Worm (Caenorhabditis elegans) whole organism, young adult: ENCODE data around the gene F56H11.2.

ENCODE experiments used
- B0336.3 ChIP-seq: fragments of 200-800 bp; sonication (Bioruptor generic); IDR thresholded peaks from 2 replicates; pipeline ENCODE4 v1.3.6; 2022; ENCODE audit warnings: missing genetic modification characterization, missing compliant biosample characterization
- C06A6.2 ChIP-seq: fragments of 200-800 bp; sonication (Bioruptor generic); conservative IDR thresholded peaks from 2 replicates; pipeline ENCODE4 v1.3.6; 2022; ENCODE audit warnings: missing genetic modification characterization, missing compliant biosample characterization
- C17E4.6 ChIP-seq: fragments of 200-800 bp; sonication (Bioruptor generic); IDR thresholded peaks from 2 replicates; pipeline ENCODE4 v1.3.6; 2022; ENCODE audit warnings: missing genetic modification reagents, missing genetic modification characterization, missing compliant biosample characterization
- D2030.7 ChIP-seq: fragments of 200-800 bp; sonication (Bioruptor generic); IDR thresholded peaks from 2 replicates; pipeline ENCODE4 v1.3.6; 2022; ENCODE audit warnings: missing genetic modification reagents, missing genetic modification characterization, missing compliant biosample characterization
- F10E7.11 ChIP-seq: sonication (generic microtip); optimal IDR thresholded peaks from 2 replicates; lab custom pipeline; 2017; ENCODE audit warnings: mild to moderate bottlenecking, missing genetic modification characterization, moderate library complexity, missing compliant biosample characterization
- F23B12.7 ChIP-seq: sonication (generic microtip); optimal IDR thresholded peaks from 2 replicates; lab custom pipeline; 2017; ENCODE audit warnings: missing genetic modification characterization, mild to moderate bottlenecking, missing compliant biosample characterization, antibody characterized with exemption, moderate library complexity; ENCODE audit not compliant: insufficient read depth
- F55B11.4 ChIP-seq: sonication (generic microtip); optimal IDR thresholded peaks from 2 replicates; lab custom pipeline; 2016; ENCODE audit warnings: missing compliant biosample characterization, missing genetic modification characterization, borderline replicate concordance; ENCODE audit not compliant: insufficient read depth
- F57A8.1 ChIP-seq: fragments of 200-800 bp; sonication (Bioruptor generic); optimal IDR thresholded peaks from 2 replicates; lab custom pipeline; 2018; ENCODE audit warnings: mild to moderate bottlenecking, missing genetic modification characterization, moderate library complexity, missing compliant biosample characterization
- T26A5.8 ChIP-seq: sonication (generic microtip); optimal IDR thresholded peaks from 2 replicates; lab custom pipeline; 2016; ENCODE audit warnings: missing genetic modification characterization, missing compliant biosample characterization
- Y53G8AR.9 ChIP-seq: fragments of 200-800 bp; sonication (Bioruptor generic); conservative IDR thresholded peaks from 2 replicates; pipeline ENCODE4 v1.3.6; 2022; ENCODE audit warnings: missing genetic modification reagents, missing genetic modification characterization, missing compliant biosample characterization
- aptf-3 ChIP-seq: fragments of 200-800 bp; sonication (Bioruptor generic); IDR thresholded peaks from 2 replicates; pipeline ENCODE4 v1.3.6; 2022; ENCODE audit warnings: missing genetic modification characterization, missing compliant biosample characterization
- atf-7 ChIP-seq: sonication (generic microtip); optimal IDR thresholded peaks from 2 replicates; lab custom pipeline; 2017; ENCODE audit warnings: mild to moderate bottlenecking, missing genetic modification characterization, missing compliant biosample characterization
- attf-3 ChIP-seq: fragments of 200-800 bp; sonication (Bioruptor generic); conservative IDR thresholded peaks from 2 replicates; pipeline ENCODE4 v1.3.6; 2022; ENCODE audit warnings: missing genetic modification reagents, missing genetic modification characterization, missing compliant biosample characterization
- attf-5 ChIP-seq: fragments of 200-800 bp; sonication (Bioruptor generic); optimal IDR thresholded peaks from 2 replicates; lab custom pipeline; 2018; ENCODE audit warnings: mild to moderate bottlenecking, missing genetic modification characterization, missing compliant biosample characterization
- bed-1 ChIP-seq: fragments of 200-800 bp; sonication (Bioruptor generic); IDR thresholded peaks from 2 replicates; pipeline ENCODE4 v1.3.6; 2022; ENCODE audit warnings: missing genetic modification reagents, missing genetic modification characterization, missing compliant biosample characterization
- cebp-1 ChIP-seq, 2 experiments: fragments of 200-800 bp in 1 of 2; sonication (Bioruptor generic) in 1 of 2; sonication (generic microtip) in 1 of 2; IDR thresholded peaks in 1 of 2; optimal IDR thresholded peaks in 1 of 2; 2 replicates each; pipeline versions ENCODE4 v1.3.6 to Lab custom; 2017 to 2022; ENCODE audit warnings: missing compliant biosample characterization in 2 of 2, missing genetic modification characterization in 2 of 2, mild to moderate bottlenecking in 1 of 2, missing genetic modification reagents in 1 of 2, moderate library complexity in 1 of 2
- cebp-2 ChIP-seq: fragments of 200-800 bp; sonication (Bioruptor generic); IDR thresholded peaks from 2 replicates; pipeline ENCODE4 v1.3.6; 2022; ENCODE audit warnings: missing genetic modification characterization, missing compliant biosample characterization
- ceh-79 ChIP-seq: sonication (generic microtip); optimal IDR thresholded peaks from 2 replicates; lab custom pipeline; 2017; ENCODE audit warnings: mild to moderate bottlenecking, missing genetic modification characterization, missing compliant biosample characterization
- dox-1 ChIP-seq: fragments of 200-800 bp; sonication (Bioruptor generic); IDR thresholded peaks from 2 replicates; pipeline ENCODE4 v1.3.6; 2022; ENCODE audit warnings: missing genetic modification reagents, missing genetic modification characterization, missing compliant biosample characterization
- dpff-1 ChIP-seq: sonication (generic microtip); optimal IDR thresholded peaks from 2 replicates; lab custom pipeline; 2017; ENCODE audit warnings: mild to moderate bottlenecking, missing genetic modification characterization, missing compliant biosample characterization
- egl-44 ChIP-seq: fragments of 200-800 bp; sonication (Bioruptor generic); IDR thresholded peaks from 2 replicates; pipeline ENCODE4 v1.3.6; 2022; ENCODE audit warnings: missing genetic modification reagents, missing genetic modification characterization, missing compliant biosample characterization
- hlh-26 ChIP-seq: fragments of 200-800 bp; sonication (Bioruptor generic); conservative IDR thresholded peaks from 2 replicates; pipeline ENCODE4 v1.3.6; 2022; ENCODE audit warnings: missing genetic modification reagents, missing genetic modification characterization, missing compliant biosample characterization
- hmg-1.2 ChIP-seq: fragments of 200-800 bp; sonication (Bioruptor generic); IDR thresholded peaks from 2 replicates; pipeline ENCODE4 v1.3.6; 2022; ENCODE audit warnings: missing genetic modification reagents, missing genetic modification characterization, missing compliant biosample characterization
- hsf-1 ChIP-seq: fragments of 200-800 bp; sonication (Bioruptor generic); IDR thresholded peaks from 2 replicates; pipeline ENCODE4 v1.3.6; 2022; ENCODE audit warnings: missing genetic modification reagents, missing genetic modification characterization, missing compliant biosample characterization
- let-607 ChIP-seq, 2 experiments: fragments of 200-800 bp in 1 of 2; sonication (Bioruptor generic) in 1 of 2; sonication (generic microtip) in 1 of 2; optimal IDR thresholded peaks; 2 replicates each; lab custom pipeline; 2016 to 2018; ENCODE audit warnings: mild to moderate bottlenecking in 2 of 2, missing compliant biosample characterization in 2 of 2, missing genetic modification characterization in 2 of 2, moderate library complexity in 2 of 2, missing genotype in 1 of 2
- lin-40 ChIP-seq: sonication (generic microtip); optimal IDR thresholded peaks from 2 replicates; lab custom pipeline; 2016; ENCODE audit warnings: missing genetic modification characterization, mild to moderate bottlenecking, missing compliant biosample characterization, missing genotype, missing genetic modification reagents
- lin-54 ChIP-seq: fragments of 200-800 bp; sonication (Bioruptor generic); optimal IDR thresholded peaks from 2 replicates; lab custom pipeline; 2018; ENCODE audit warnings: mild to moderate bottlenecking, missing genetic modification characterization, missing compliant biosample characterization
- madf-10 ChIP-seq: sonication (generic microtip); optimal IDR thresholded peaks from 2 replicates; lab custom pipeline; 2016; ENCODE audit warnings: mild to moderate bottlenecking, missing genetic modification characterization, missing compliant biosample characterization
- mel-28 ChIP-seq: sonication (generic microtip); optimal IDR thresholded peaks from 2 replicates; lab custom pipeline; 2016; ENCODE audit warnings: borderline replicate concordance, mild to moderate bottlenecking, missing genetic modification characterization, missing compliant biosample characterization
- nfya-2 ChIP-seq: fragments of 200-800 bp; sonication (Bioruptor generic); IDR thresholded peaks from 2 replicates; pipeline ENCODE4 v1.3.6; 2022; ENCODE audit warnings: missing genetic modification reagents, missing genetic modification characterization, missing compliant biosample characterization
- nfyb-1 ChIP-seq: fragments of 200-800 bp; sonication (Bioruptor generic); IDR thresholded peaks from 2 replicates; pipeline ENCODE4 v1.3.6; 2022; ENCODE audit warnings: missing genetic modification reagents, missing genetic modification characterization, missing compliant biosample characterization
- nhr-120 ChIP-seq: fragments of 200-800 bp; sonication (Bioruptor generic); IDR thresholded peaks from 2 replicates; pipeline ENCODE4 v1.3.6; 2022; ENCODE audit warnings: missing genetic modification characterization, missing compliant biosample characterization
- nhr-179 ChIP-seq: sonication (generic microtip); optimal IDR thresholded peaks from 2 replicates; lab custom pipeline; 2016; ENCODE audit warnings: mild to moderate bottlenecking, missing genetic modification characterization, missing compliant biosample characterization
- nhr-80 ChIP-seq: sonication (generic microtip); optimal IDR thresholded peaks from 2 replicates; lab custom pipeline; 2016; ENCODE audit warnings: missing genetic modification characterization, missing compliant biosample characterization
- nhr-90 ChIP-seq: sonication (generic microtip); optimal IDR thresholded peaks from 2 replicates; lab custom pipeline; 2016; ENCODE audit warnings: missing genotype, mild to moderate bottlenecking, missing genetic modification characterization, missing compliant biosample characterization
- rcor-1 ChIP-seq: fragments of 200-800 bp; sonication (Bioruptor generic); IDR thresholded peaks from 2 replicates; pipeline ENCODE4 v1.3.6; 2022; ENCODE audit warnings: missing genetic modification reagents, missing genetic modification characterization, missing compliant biosample characterization
- snpc-4 ChIP-seq, 5 experiments: fragments of 150-350 bp in 1 of 5; sonication (generic microtip) in 4 of 5; optimal IDR thresholded peaks; 2 replicates each; lab custom pipeline; 2014 to 2018; ENCODE audit warnings: missing genetic modification characterization in 5 of 5, missing biosample characterization in 3 of 5, antibody characterized with exemption in 2 of 5, mild to moderate bottlenecking in 2 of 5, missing compliant biosample characterization in 2 of 5, missing genotype in 2 of 5, moderate library complexity in 2 of 5, missing genetic modification reagents in 1 of 5
- tbp1 ChIP-seq: fragments of 200-800 bp; sonication (Bioruptor generic); optimal IDR thresholded peaks from 2 replicates; lab custom pipeline; 2018; ENCODE audit warnings: mild to moderate bottlenecking, missing genetic modification characterization, missing compliant biosample characterization
- tlf-1 ChIP-seq: fragments of 200-800 bp; sonication (Bioruptor generic); optimal IDR thresholded peaks from 2 replicates; lab custom pipeline; 2018; ENCODE audit warnings: mild to moderate bottlenecking, missing genetic modification characterization, missing compliant biosample characterization
- xnd-1 ChIP-seq: sonication (generic microtip); optimal IDR thresholded peaks from 2 replicates; lab custom pipeline; 2016; ENCODE audit warnings: missing genotype, missing genetic modification reagents, missing genetic modification characterization, missing compliant biosample characterization
- ztf-18 ChIP-seq: sonication (generic microtip); optimal IDR thresholded peaks from 2 replicates; lab custom pipeline; 2016; ENCODE audit warnings: missing genotype, mild to moderate bottlenecking, missing genetic modification characterization, missing compliant biosample characterization
- ztf-22 ChIP-seq: fragments of 200-800 bp; sonication (Bioruptor generic); optimal IDR thresholded peaks from 2 replicates; lab custom pipeline; 2018; ENCODE audit warnings: mild to moderate bottlenecking, missing genetic modification characterization, moderate library complexity, missing compliant biosample characterization
- ztf-28 ChIP-seq: fragments of 200-800 bp; sonication (Bioruptor generic); IDR thresholded peaks from 2 replicates; pipeline ENCODE4 v1.3.6; 2022; ENCODE audit warnings: missing genetic modification reagents, missing genetic modification characterization, missing compliant biosample characterization
- ztf-6 ChIP-seq: fragments of 200-800 bp; sonication (Bioruptor generic); IDR thresholded peaks from 2 replicates; pipeline ENCODE4 v1.3.6; 2022; ENCODE audit warnings: missing genetic modification reagents, missing genetic modification characterization, missing compliant biosample characterization

Gene F56H11.2

DNA sequence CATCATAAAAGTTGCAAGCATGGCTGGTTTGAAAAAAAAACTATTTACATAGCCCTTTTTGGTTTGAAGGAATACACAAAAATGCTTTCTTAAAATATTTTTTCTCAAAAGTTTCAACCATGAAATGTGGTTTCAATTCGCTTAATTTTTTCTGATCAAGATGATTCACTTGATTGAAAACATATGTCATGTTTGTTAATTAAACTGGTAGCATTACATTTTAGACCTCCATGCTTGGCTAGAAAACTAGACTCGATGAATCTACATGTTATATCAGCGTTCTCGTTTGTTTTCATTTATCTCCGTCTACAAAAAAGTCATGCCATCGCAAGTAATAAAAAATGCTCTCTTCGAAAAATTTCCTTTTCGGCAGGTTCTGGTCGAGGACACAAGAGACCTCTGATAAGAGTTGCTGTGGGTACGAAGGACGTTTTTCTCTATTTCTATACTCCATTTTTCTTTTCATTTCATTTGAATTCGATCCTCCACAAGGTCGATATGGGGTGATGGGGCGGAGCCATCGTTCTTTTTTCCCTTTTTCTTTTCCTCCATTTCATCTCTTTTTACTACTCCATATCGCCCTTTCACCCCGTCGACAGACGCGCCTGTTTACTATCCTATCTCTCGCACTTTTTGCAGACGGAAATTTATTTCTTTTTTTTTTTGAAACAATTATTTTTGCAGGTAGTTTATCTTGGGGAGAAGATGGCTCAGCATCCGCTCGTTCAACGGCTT is 7.1 kb downstream of the F56H11.2 start, which contains the start of gene elo-1:
TSS of gene elo-1 (plus strand) at position 685 of the 735 bp plus-strand sequence.
- TF ChIP-seq Y53G8AR.9 (GFP tag; lab: Robert Waterston, UW) (0 out of 2 replicates have a peak, but pooled peaks have one; percentile 13), tbp1 (GFP tag; lab: Kevin White, UChicago) (peak; percentile 2), nfya-2 (GFP tag; lab: Robert Waterston, UW) (no peak), C06A6.2 (GFP tag; lab: Robert Waterston, UW) (0 out of 2 replicates have a peak, but pooled peaks have one; percentile 52), ztf-28 (GFP tag; lab: Robert Waterston, UW) (no peak), egl-44 (GFP tag; lab: Robert Waterston, UW) (0 out of 2 replicates have a peak, but pooled peaks have one; percentile 61), dox-1 (GFP tag; lab: Robert Waterston, UW) (peak; percentile 67), ztf-18 (tag; lab: Kevin White, UChicago) (no peak), D2030.7 (GFP tag; lab: Robert Waterston, UW) (no peak), nfyb-1 (GFP tag; lab: Robert Waterston, UW) (peak; percentile 62; the same call in 1 of the 2 replicates), xnd-1 (tag; lab: Kevin White, UChicago) (no peak), B0336.3 (peak; percentile 44; the same call in 1 of the 2 replicates), C17E4.6 (GFP tag; lab: Robert Waterston, UW) (no peak), ztf-22 (GFP tag; lab: Kevin White, UChicago) (peak; percentile 15), nhr-80 (tag; lab: Kevin White, UChicago) (peak; percentile 98), rcor-1 (no peak), cebp-1 (GFP tag; IDR thresholded peaks at IDR 0.05; lab: Robert Waterston, UW) (no peak), cebp-1 (tag; optimal IDR thresholded peaks at IDR 0.05; lab: Kevin White, UChicago) (peak; percentile 41), tlf-1 (GFP tag; lab: Kevin White, UChicago) (no peak), madf-10 (tag; lab: Kevin White, UChicago) (peak; percentile 14), lin-54 (GFP tag; lab: Kevin White, UChicago) (peak; percentile 29), F23B12.7 (tag; lab: Kevin White, UChicago) (no peak), aptf-3 (GFP tag; lab: Robert Waterston, UW) (no peak), F55B11.4 (tag; lab: Kevin White, UChicago) (no peak), snpc-4 (GFP tag; optimal IDR thresholded peaks at IDR 0.05; lab: Kevin White, UChicago) (no peak), snpc-4 (tag; optimal IDR thresholded peaks at IDR 0.05; lab: Kevin White, UChicago) (peak in 1 of 4 experiments; percentile 26), let-607 (tag; optimal IDR thresholded peaks at IDR 0.05; lab: Kevin White, UChicago) (peak in 1 of 2 experiments; percentile 8), nhr-90 (peak; percentile 5), hsf-1 (no peak), mel-28 (no peak), atf-7 (tag; lab: Kevin White, UChicago) (peak; percentile 1), hmg-1.2 (no peak), hlh-26 (GFP tag; lab: Robert Waterston, UW) (no peak), lin-40 (peak; percentile 51), attf-5 (GFP tag; lab: Kevin White, UChicago) (peak; percentile 41)

- TF ChIP-seq bed-1 (GFP tag; lab: Robert Waterston, UW) (no peak), dpff-1 (tag; lab: Kevin White, UChicago) (no peak), mel-28 (no peak), nhr-120 (GFP tag; lab: Robert Waterston, UW) (no peak), cebp-2 (GFP tag; lab: Robert Waterston, UW) (no peak), let-607 (tag; optimal IDR thresholded peaks at IDR 0.05; lab: Kevin White, UChicago) (no peak), madf-10 (tag; lab: Kevin White, UChicago) (no peak), F10E7.11 (tag; lab: Kevin White, UChicago) (no peak), F57A8.1 (GFP tag; lab: Kevin White, UChicago) (no peak), ztf-6 (GFP tag; lab: Robert Waterston, UW) (no peak), dox-1 (GFP tag; lab: Robert Waterston, UW) (no peak), nhr-179 (no peak), attf-3 (GFP tag; lab: Robert Waterston, UW) (peak; percentile 93), T26A5.8 (tag; lab: Kevin White, UChicago) (no peak), lin-40 (no peak), ceh-79 (tag; lab: Kevin White, UChicago) (no peak)
Measured at ce11 chrIV:9524849-9525460, 8.0 kb downstream of the F56H11.2 start, which contains the start of gene ndua-5. Gene ndua-5, minus strand, starts transcription at chrIV:9524899.
